Fruit fly (Drosophila melanogaster): Measurements from ENCODE around the gene CG18764.
A peak's percentile ranks its signal among the peaks of the same experiment; 100 is the strongest.

CG18764 gene

dm6 chr3R:11673955-11674663 is 47.4 kb downstream of the CG18764 start, which contains the start of gene CG14715 (continued):
- TF ChIP-seq slou (GFP tag; optimal IDR thresholded peaks at IDR 0.05) (no peak), odd (GFP tag; optimal IDR thresholded peaks at IDR 0.05) (no peak), Kr (GFP tag; optimal IDR thresholded peaks at IDR 0.05) (no peak), CG11560 (tag; IDR thresholded peaks at IDR 0.05) (no peak), HLH54F (GFP tag; optimal IDR thresholded peaks at IDR 0.05) (peak; percentile 4), dimm (GFP tag; IDR thresholded peaks at IDR 0.05) (no peak), caup (GFP tag; optimal IDR thresholded peaks at IDR 0.05; ENCODE audit: severe bottlenecking) (no peak), Stat92E (GFP tag; optimal IDR thresholded peaks at IDR 0.05) (no peak), Bgb (GFP tag; IDR thresholded peaks at IDR 0.05; ENCODE audit: partially characterized antibody) (0 out of 2 replicates have a peak, but pooled peaks have one; percentile 28), B-H2 (GFP tag; optimal IDR thresholded peaks at IDR 0.05) (no peak), ftz-f1 (GFP tag; optimal IDR thresholded peaks at IDR 0.05) (no peak), MESR4 (GFP tag; optimal IDR thresholded peaks at IDR 0.05) (peak; percentile 49), CG17829 (tag; optimal IDR thresholded peaks at IDR 0.05) (peak; percentile 28), Neu2 (GFP tag; optimal IDR thresholded peaks at IDR 0.05; ENCODE audit: borderline replicate concordance) (no peak), cg (GFP tag; optimal IDR thresholded peaks at IDR 0.05) (no peak), cato (GFP tag; optimal IDR thresholded peaks at IDR 0.05; ENCODE audit: borderline replicate concordance) (peak; percentile 52), yki (optimal IDR thresholded peaks at IDR 0.05) (no peak), CG10654 (GFP tag; optimal IDR thresholded peaks at IDR 0.05) (peak; percentile 26), CG9609 (GFP tag; optimal IDR thresholded peaks at IDR 0.05) (peak; percentile 34), ems (GFP tag; optimal IDR thresholded peaks at IDR 0.05) (no peak), Sox100B (GFP tag; optimal IDR thresholded peaks at IDR 0.05) (no peak), CG7963 (GFP tag; IDR thresholded peaks at IDR 0.05; ENCODE audit: partially characterized antibody) (no peak), zfh1 (GFP tag; IDR thresholded peaks at IDR 0.05) (no peak), CG13123 (GFP tag; optimal IDR thresholded peaks at IDR 0.05) (no peak), gcm (GFP tag; optimal IDR thresholded peaks at IDR 0.05) (peak; percentile 23), CG32772 (GFP tag; IDR thresholded peaks at IDR 0.05) (no peak), CG15269 (tag; optimal IDR thresholded peaks at IDR 0.05) (peak; percentile 36), C15 (GFP tag; IDR thresholded peaks at IDR 0.05) (no peak), CG13424 (tag; optimal IDR thresholded peaks at IDR 0.05) (peak; percentile 51), Blimp-1 (GFP tag; optimal IDR thresholded peaks at IDR 0.05) (peak; percentile 37), CG17361 (GFP tag; IDR thresholded peaks at IDR 0.05) (peak; percentile 60; the same call in 2 of the 3 replicates), CG13296 (GFP tag; optimal IDR thresholded peaks at IDR 0.05) (no peak), CG9797 (GFP tag; optimal IDR thresholded peaks at IDR 0.05) (peak; percentile 80), CG10267 (tag; optimal IDR thresholded peaks at IDR 0.05) (peak; percentile 70), Ets97D (GFP tag; optimal IDR thresholded peaks at IDR 0.05) (peak; percentile 53), CG4404 (GFP tag; IDR thresholded peaks at IDR 0.05) (no peak), Dfd (GFP tag; optimal IDR thresholded peaks at IDR 0.05) (no peak), ap (GFP tag; IDR thresholded peaks at IDR 0.05) (no peak), Deaf1 (tag; optimal IDR thresholded peaks at IDR 0.05) (no peak), CG9215 (GFP tag; IDR thresholded peaks at IDR 0.05) (no peak), toy (GFP tag; IDR thresholded peaks at IDR 0.05) (no peak), Pdp1 (GFP tag; optimal IDR thresholded peaks at IDR 0.05) (peak; percentile 34 to 63), inv (GFP tag; IDR thresholded peaks at IDR 0.05; ENCODE audit: partially characterized antibody) (peak; percentile 46), CG6854 (GFP tag; optimal IDR thresholded peaks at IDR 0.05) (no peak), tio (GFP tag; optimal IDR thresholded peaks at IDR 0.05) (no peak), CG8944 (GFP tag; optimal IDR thresholded peaks at IDR 0.05) (peak; percentile 35), dysf (GFP tag; IDR thresholded peaks at IDR 0.05) (peak; percentile 48; the same call in 2 of the 3 replicates), CkIIα-i1 (GFP tag; IDR thresholded peaks at IDR 0.05) (no peak), CG3065 (GFP tag; optimal IDR thresholded peaks at IDR 0.05) (no peak), Six4 (GFP tag; optimal IDR thresholded peaks at IDR 0.05) (no peak)
